Worm (Caenorhabditis elegans) whole organism, mixed stage, embryonic: ENCODE data around the gene fut-4.

Experiments used
- M03D4.4 ChIP-seq: sonication (generic microtip); optimal IDR thresholded peaks from 2 replicates; lab custom pipeline; 2017; ENCODE audit warnings: mild to moderate bottlenecking, missing genetic modification characterization, missing compliant biosample characterization
- bed-3 ChIP-seq: fragments of 200-800 bp; sonication (Bioruptor generic); optimal IDR thresholded peaks from 3 replicates; lab custom pipeline; 2018; ENCODE audit warnings: mild to moderate bottlenecking, missing genetic modification characterization, moderate library complexity, missing compliant biosample characterization
- blmp-1 ChIP-seq: fragments of 150-350 bp; optimal IDR thresholded peaks from 2 replicates; lab custom pipeline; 2014; ENCODE audit warnings: missing biosample characterization, missing genetic modification characterization
- ceh-39 ChIP-seq: fragments of 150-350 bp; optimal IDR thresholded peaks from 2 replicates; lab custom pipeline; 2014; ENCODE audit warnings: missing biosample characterization, missing genetic modification characterization
- ceh-43 ChIP-seq: fragments of 200-800 bp; sonication (Bioruptor generic); optimal IDR thresholded peaks from 2 replicates; lab custom pipeline; 2018; ENCODE audit warnings: mild to moderate bottlenecking, missing genetic modification characterization, moderate library complexity, missing compliant biosample characterization
- ceh-83 ChIP-seq: fragments of 200-800 bp; sonication (Bioruptor generic); optimal IDR thresholded peaks from 2 replicates; lab custom pipeline; 2018; ENCODE audit warnings: mild to moderate bottlenecking, missing genetic modification characterization, missing compliant biosample characterization
- ces-1 ChIP-seq: fragments of 150-350 bp; optimal IDR thresholded peaks from 2 replicates; lab custom pipeline; 2014; ENCODE audit warnings: missing biosample characterization, missing genetic modification reagents, missing genetic modification characterization
- cnd-1 ChIP-seq: fragments of 200-800 bp; sonication (Bioruptor generic); optimal IDR thresholded peaks from 2 replicates; lab custom pipeline; 2018; ENCODE audit warnings: mild to moderate bottlenecking, missing genetic modification characterization, missing compliant biosample characterization
- elt-1 ChIP-seq: sonication (generic microtip); optimal IDR thresholded peaks from 2 replicates; lab custom pipeline; 2017; ENCODE audit warnings: missing genetic modification characterization, mild to moderate bottlenecking, missing compliant biosample characterization, antibody characterized with exemption, moderate library complexity, borderline replicate concordance; ENCODE audit not compliant: insufficient read depth
- elt-3 ChIP-seq: fragments of 150-350 bp; optimal IDR thresholded peaks from 2 replicates; lab custom pipeline; 2014; ENCODE audit warnings: missing biosample characterization, missing genetic modification characterization
- flh-1 ChIP-seq: fragments of 200-800 bp; sonication (Bioruptor generic); optimal IDR thresholded peaks from 2 replicates; lab custom pipeline; 2018; ENCODE audit warnings: mild to moderate bottlenecking, missing genetic modification characterization, moderate library complexity, missing compliant biosample characterization
- ham-2 ChIP-seq: fragments of 200-800 bp; sonication (Bioruptor generic); optimal IDR thresholded peaks from 2 replicates; lab custom pipeline; 2018; ENCODE audit warnings: mild to moderate bottlenecking, missing genetic modification characterization, missing compliant biosample characterization
- hlh-1 ChIP-seq: fragments of 150-350 bp; optimal IDR thresholded peaks from 2 replicates; lab custom pipeline; 2014; ENCODE audit warnings: missing biosample characterization, missing genetic modification reagents, missing genetic modification characterization
- lin-13 ChIP-seq: fragments of 150-350 bp; optimal IDR thresholded peaks from 2 replicates; lab custom pipeline; 2014; ENCODE audit warnings: missing biosample characterization, missing genetic modification characterization
- lin-32 ChIP-seq: fragments of 200-800 bp; sonication (Bioruptor generic); optimal IDR thresholded peaks from 2 replicates; lab custom pipeline; 2018; ENCODE audit warnings: mild to moderate bottlenecking, missing genetic modification characterization, missing compliant biosample characterization
- lsy-2 ChIP-seq: fragments of 150-350 bp; optimal IDR thresholded peaks from 2 replicates; lab custom pipeline; 2014; ENCODE audit warnings: missing biosample characterization, missing genetic modification characterization
- mab-5 ChIP-seq: fragments of 150-350 bp; optimal IDR thresholded peaks from 2 replicates; lab custom pipeline; 2014; ENCODE audit warnings: missing biosample characterization, missing genetic modification characterization
- mep-1 ChIP-seq: fragments of 150-350 bp; optimal IDR thresholded peaks from 2 replicates; lab custom pipeline; 2017; ENCODE audit warnings: missing biosample characterization, missing genetic modification reagents, missing genetic modification characterization, inconsistent platforms
- mls-2 ChIP-seq: sonication (generic microtip); optimal IDR thresholded peaks from 2 replicates; lab custom pipeline; 2016; ENCODE audit warnings: mild to moderate bottlenecking, missing genetic modification characterization, moderate library complexity, missing compliant biosample characterization
- nhr-2 ChIP-seq: fragments of 150-350 bp; optimal IDR thresholded peaks from 2 replicates; lab custom pipeline; 2014; ENCODE audit warnings: missing biosample characterization, missing genetic modification characterization
- nhr-237 ChIP-seq: fragments of 150-350 bp; optimal IDR thresholded peaks from 2 replicates; lab custom pipeline; 2014; ENCODE audit warnings: missing biosample characterization, missing genetic modification characterization
- nhr-28 ChIP-seq: fragments of 150-350 bp; optimal IDR thresholded peaks from 2 replicates; lab custom pipeline; 2014; ENCODE audit warnings: missing biosample characterization, missing genetic modification characterization
- nhr-76 ChIP-seq: sonication (generic microtip); optimal IDR thresholded peaks from 2 replicates; lab custom pipeline; 2017; ENCODE audit warnings: missing biosample characterization, missing genetic modification characterization
- pha-4 ChIP-seq: fragments of 150-350 bp; optimal IDR thresholded peaks from 2 replicates; lab custom pipeline; 2018; ENCODE audit warnings: missing biosample characterization, missing genetic modification reagents, missing genetic modification characterization
- sptf-1 ChIP-seq: sonication (generic microtip); optimal IDR thresholded peaks from 2 replicates; lab custom pipeline; 2017; ENCODE audit warnings: mild to moderate bottlenecking, missing genetic modification characterization, moderate library complexity, missing compliant biosample characterization
- tbx-8 ChIP-seq: fragments of 200-800 bp; sonication (Bioruptor generic); optimal IDR thresholded peaks from 2 replicates; lab custom pipeline; 2018; ENCODE audit warnings: mild to moderate bottlenecking, missing genetic modification characterization, moderate library complexity, missing compliant biosample characterization
- unc-120 ChIP-seq: sonication (generic microtip); optimal IDR thresholded peaks from 2 replicates; lab custom pipeline; 2017; ENCODE audit warnings: missing genetic modification characterization, missing compliant biosample characterization; ENCODE audit not compliant: poor library complexity, severe bottlenecking
- unc-39 ChIP-seq: fragments of 150-350 bp; optimal IDR thresholded peaks from 2 replicates; lab custom pipeline; 2014; ENCODE audit warnings: missing biosample characterization, missing genetic modification characterization
- unc-62 ChIP-seq: fragments of 150-350 bp; optimal IDR thresholded peaks from 2 replicates; lab custom pipeline; 2014; ENCODE audit warnings: missing biosample characterization, missing genetic modification reagents, missing genetic modification characterization
- zip-8 ChIP-seq: fragments of 150-350 bp; optimal IDR thresholded peaks from 2 replicates; lab custom pipeline; 2014; ENCODE audit warnings: missing biosample characterization, missing genetic modification characterization

fut-4 gene

DNA sequence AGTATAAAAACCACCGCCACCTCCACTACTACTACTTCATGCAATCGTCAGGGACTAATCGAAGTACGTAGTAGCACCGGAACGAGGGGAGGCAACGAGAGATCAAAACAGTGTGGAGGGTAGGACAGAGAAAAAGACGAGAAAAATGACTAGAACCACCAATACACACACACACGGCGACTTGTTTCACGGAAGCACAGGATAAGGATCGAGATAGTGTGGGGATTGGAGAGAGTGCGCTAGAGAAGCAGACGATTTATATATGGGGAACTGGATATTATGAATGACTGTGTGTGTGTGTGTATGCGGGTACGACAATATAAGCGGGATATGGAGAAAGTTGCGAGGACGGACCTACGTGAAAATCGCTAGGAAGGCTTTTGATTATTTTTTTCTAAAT, 32.5 kb upstream of the fut-4 start:
- no peak for TF ChIP-seq ceh-39 (tag; lab: Kevin White, UChicago)
- peak; percentile 24 for TF ChIP-seq blmp-1 (tag; lab: Kevin White, UChicago)

DNA sequence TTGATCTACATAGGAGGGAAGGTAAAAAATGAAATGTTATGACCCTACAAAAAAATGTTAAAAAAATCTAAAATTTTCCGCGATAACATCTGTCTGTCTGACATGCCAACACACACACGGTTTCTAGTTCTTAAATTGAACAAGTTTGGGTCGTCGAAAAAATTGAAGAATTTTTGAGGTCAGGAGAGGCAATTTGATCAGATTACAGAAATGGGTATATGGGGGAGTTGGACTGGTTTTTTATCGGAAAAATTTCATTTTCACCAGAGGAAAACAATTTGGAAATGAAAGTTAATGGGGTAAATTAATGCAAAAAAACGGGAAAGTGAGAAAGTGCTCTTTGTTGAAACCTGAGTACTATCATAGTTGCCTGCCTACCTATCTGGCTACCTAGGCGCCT, 31.4 kb upstream of the fut-4 start:
- TF ChIP-seq unc-62 (GFP tag; lab: Kevin White, UChicago) (no peak), elt-1 (no peak), unc-120 (tag; lab: Kevin White, UChicago) (no peak), ceh-43 (GFP tag; lab: Kevin White, UChicago) (no peak), lsy-2 (no peak), blmp-1 (tag; lab: Kevin White, UChicago) (no peak)
- TF ChIP-seq, all 35 proteins: peak for 0

DNA sequence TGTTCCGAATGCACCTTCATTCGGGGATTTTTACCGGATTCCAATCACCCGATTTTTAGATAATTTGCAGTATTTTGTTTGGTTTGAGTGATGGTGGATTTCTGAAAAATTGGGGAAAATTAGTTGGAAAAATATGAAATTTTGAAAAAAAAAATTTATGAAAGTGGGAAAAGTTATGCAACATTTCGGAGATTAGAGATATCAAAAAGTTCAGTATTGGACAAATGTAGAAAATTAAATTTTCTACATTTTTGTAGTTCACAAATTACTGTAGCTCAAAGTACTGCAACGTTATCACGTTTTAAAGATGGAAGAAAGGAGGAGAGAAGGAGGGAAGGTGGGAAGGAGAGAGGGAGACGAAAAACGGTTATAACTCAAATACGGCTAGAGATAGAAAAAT, 30.2 kb upstream of the fut-4 start, which contains the start of gene ptc-3:
TSS of gene ptc-3 (minus strand) at position 101 of the 400 bp plus-strand sequence.
- TF ChIP-seq cnd-1 (no peak), mep-1 (tag; lab: Kevin White, UChicago) (no peak), pha-4 (tag; lab: Kevin White, UChicago) (no peak), unc-120 (tag; lab: Kevin White, UChicago) (no peak), nhr-237 (tag; lab: Kevin White, UChicago) (no peak), nhr-28 (tag; lab: Kevin White, UChicago) (no peak), mab-5 (tag; lab: Kevin White, UChicago) (no peak), tbx-8 (GFP tag; lab: Kevin White, UChicago) (no peak), blmp-1 (tag; lab: Kevin White, UChicago) (no peak), nhr-2 (tag; lab: Kevin White, UChicago) (no peak), unc-62 (GFP tag; lab: Kevin White, UChicago) (no peak), mls-2 (no peak), lin-32 (GFP tag; lab: Kevin White, UChicago) (no peak), elt-1 (no peak), hlh-1 (tag; lab: Kevin White, UChicago) (no peak), elt-3 (tag; lab: Kevin White, UChicago) (no peak), ces-1 (GFP tag; lab: Kevin White, UChicago) (no peak), nhr-76 (no peak)

DNA sequence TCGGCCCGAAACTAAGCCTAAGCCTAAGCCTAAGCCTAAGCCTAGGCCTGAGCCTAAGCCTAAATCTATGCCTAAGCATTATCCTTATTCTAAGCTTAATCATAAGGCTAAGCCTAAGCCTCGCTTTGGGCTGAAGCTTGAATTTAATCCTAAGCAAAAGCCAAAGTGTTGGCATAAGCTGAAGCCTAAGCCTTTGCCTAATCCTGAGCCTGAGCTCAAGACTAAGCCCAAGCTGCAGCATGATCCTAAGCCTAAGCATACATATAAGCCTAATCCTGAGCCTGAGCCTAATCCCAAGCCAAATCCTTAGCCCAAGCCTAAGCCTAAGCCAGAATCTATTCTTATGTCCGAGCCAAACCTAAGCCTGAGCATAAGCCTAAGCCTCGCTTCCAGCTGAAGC, 24.2 kb upstream of the fut-4 start:
- TF ChIP-seq lin-13 (tag; lab: Kevin White, UChicago): no peak
- TF ChIP-seq ham-2: no peak
- TF ChIP-seq pha-4 (tag; lab: Kevin White, UChicago): no peak
- no peak for TF ChIP-seq mep-1 (tag; lab: Kevin White, UChicago)
- TF ChIP-seq lin-32 (GFP tag; lab: Kevin White, UChicago): no peak
- TF ChIP-seq hlh-1 (tag; lab: Kevin White, UChicago): no peak
- no peak for TF ChIP-seq sptf-1
- TF ChIP-seq ceh-39 (tag; lab: Kevin White, UChicago): no peak
- TF ChIP-seq ceh-83: no peak
- TF ChIP-seq elt-1: no peak
- TF ChIP-seq nhr-28 (tag; lab: Kevin White, UChicago): no peak

DNA sequence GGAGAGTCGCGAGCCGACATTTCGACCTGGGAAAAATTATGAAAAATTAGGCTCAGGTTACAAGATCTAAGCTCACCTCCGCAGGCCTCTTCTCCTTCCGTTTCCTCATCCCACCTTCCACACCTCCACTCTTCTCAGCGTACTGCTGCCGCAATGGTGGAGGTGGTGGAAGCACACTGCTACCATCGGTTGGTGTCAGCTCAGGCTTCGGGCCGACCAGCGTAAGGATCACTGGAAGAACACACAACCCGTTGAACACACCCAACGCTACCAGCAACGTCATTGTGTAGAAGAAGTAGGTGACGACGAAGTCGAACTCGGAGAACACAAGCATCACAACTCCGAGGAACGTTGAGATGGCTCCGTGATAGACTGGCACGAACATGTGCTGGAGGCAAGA, 23.3 kb upstream of the fut-4 start:
- no peak for TF ChIP-seq unc-39
- TF ChIP-seq M03D4.4 (tag; lab: Kevin White, UChicago): no peak
- TF ChIP-seq nhr-237 (tag; lab: Kevin White, UChicago): no peak
- no peak for TF ChIP-seq unc-120 (tag; lab: Kevin White, UChicago)
- no peak for TF ChIP-seq ceh-83
- no peak for TF ChIP-seq nhr-2 (tag; lab: Kevin White, UChicago)
- TF ChIP-seq ham-2: no peak
- no peak for TF ChIP-seq elt-1
- no peak for TF ChIP-seq lin-32 (GFP tag; lab: Kevin White, UChicago)
- TF ChIP-seq lin-13 (tag; lab: Kevin White, UChicago): no peak
- no peak for TF ChIP-seq unc-62 (GFP tag; lab: Kevin White, UChicago)
- no peak for TF ChIP-seq hlh-1 (tag; lab: Kevin White, UChicago)
- TF ChIP-seq flh-1 (GFP tag; lab: Kevin White, UChicago): no peak
- TF ChIP-seq elt-3 (tag; lab: Kevin White, UChicago): no peak
- TF ChIP-seq bed-3 (GFP tag; lab: Kevin White, UChicago): no peak
- TF ChIP-seq ceh-43 (GFP tag; lab: Kevin White, UChicago): no peak
- TF ChIP-seq lsy-2: no peak
- TF ChIP-seq zip-8: no peak
- TF ChIP-seq nhr-28 (tag; lab: Kevin White, UChicago): no peak
